Worm (Caenorhabditis elegans) whole organism, young adult: ENCODE measurements around the gene abcf-2.

Source experiments
- Y79H2A.3 ChIP-seq: fragments of 200-800 bp; sonication (Bioruptor generic); conservative IDR thresholded peaks from 2 replicates; pipeline ENCODE4 v1.3.6; 2022; ENCODE audit warnings: missing genetic modification reagents, missing genetic modification characterization, missing compliant biosample characterization

Gene abcf-2

DNA sequence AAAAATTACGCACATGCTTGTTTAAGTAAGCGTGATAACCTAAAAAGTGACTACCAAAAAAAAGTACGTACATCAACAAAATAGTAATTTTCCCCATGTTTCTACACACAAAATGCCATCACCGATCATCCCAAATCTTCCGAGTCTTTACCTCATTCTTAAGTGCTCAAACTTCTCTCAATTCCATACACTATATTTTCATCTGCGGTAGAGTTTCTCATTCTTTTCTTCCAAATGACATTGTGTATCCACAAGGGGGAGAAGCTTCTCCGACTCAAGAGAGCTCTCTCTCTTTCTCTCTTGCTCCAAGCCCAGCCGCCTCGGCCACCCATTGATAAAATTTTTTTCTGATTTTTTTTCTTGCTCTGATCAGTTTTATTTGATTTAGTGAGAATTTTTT is 52.5 kb downstream of the abcf-2 start, which contains the start of gene myo-6:
Gene myo-6 (plus strand): TSS at position 301 of the 400 bp plus-strand sequence.
- no peak for TF ChIP-seq Y79H2A.3 (GFP tag; lab: Robert Waterston, UW)
- TF ChIP-seq, all 124 proteins: peak for 0
